Fruit fly (Drosophila melanogaster): ENCODE results near the gene Cf2.

Gene Cf2

dm6 chr2L:4847191-4847853, 35.6 kb downstream of the Cf2 start, which contains the start of the genes mxt and CG11927 (continued):
- TF ChIP-seq CG30431 (GFP tag; optimal IDR thresholded peaks at IDR 0.05) = peak; percentile 20
- peak; percentile 33 for TF ChIP-seq Dip3 (GFP tag; optimal IDR thresholded peaks at IDR 0.05)
- TF ChIP-seq tx (GFP tag; optimal IDR thresholded peaks at IDR 0.05) = peak; percentile 43
- no peak for TF ChIP-seq ab (GFP tag; optimal IDR thresholded peaks at IDR 0.05)
- TF ChIP-seq CG13775 (GFP tag; optimal IDR thresholded peaks at IDR 0.05) = peak; percentile 59
- no peak for TF ChIP-seq Bdp1 (GFP tag; optimal IDR thresholded peaks at IDR 0.05)
- no peak for TF ChIP-seq CHES-1-like (GFP tag; optimal IDR thresholded peaks at IDR 0.05)
- TF ChIP-seq corto (GFP tag; optimal IDR thresholded peaks at IDR 0.05) = no peak
- peak; percentile 8 for TF ChIP-seq CG8944 (GFP tag; optimal IDR thresholded peaks at IDR 0.05)
- no peak for TF ChIP-seq CG3407 (GFP tag; optimal IDR thresholded peaks at IDR 0.05)
- TF ChIP-seq sens (GFP tag) = peak; percentile 90
- no peak for TF ChIP-seq ap (GFP tag; IDR thresholded peaks at IDR 0.05)
- TF ChIP-seq Hmr (GFP tag; optimal IDR thresholded peaks at IDR 0.05) = no peak
- TF ChIP-seq CG7963 (GFP tag; IDR thresholded peaks at IDR 0.05; ENCODE audit: partially characterized antibody) = peak; percentile 77
- no peak for TF ChIP-seq crc (GFP tag; optimal IDR thresholded peaks at IDR 0.05)
- no peak for TF ChIP-seq Lpt (GFP tag; optimal IDR thresholded peaks at IDR 0.05)
- 0 out of 3 replicates have a peak, but pooled peaks have one; percentile 42 for TF ChIP-seq CG7357 (GFP tag; IDR thresholded peaks at IDR 0.05)
- peak; percentile 38 for TF ChIP-seq bab2 (GFP tag; optimal IDR thresholded peaks at IDR 0.05)
- peak; percentile 43 for TF ChIP-seq CG4617 (GFP tag; optimal IDR thresholded peaks at IDR 0.05; ENCODE audit: borderline replicate concordance)
- TF ChIP-seq CG4404 (GFP tag; IDR thresholded peaks at IDR 0.05) = 0 out of 2 replicates have a peak, but pooled peaks have one; percentile 9
- TF ChIP-seq lola (GFP tag; optimal IDR thresholded peaks at IDR 0.05) = peak in 1 of 3 experiments; percentile 35
- no peak for TF ChIP-seq bigmax (GFP tag; optimal IDR thresholded peaks at IDR 0.05)
- no peak for TF ChIP-seq Nf-YB (GFP tag; optimal IDR thresholded peaks at IDR 0.05)
- TF ChIP-seq shn (GFP tag; optimal IDR thresholded peaks at IDR 0.05) = peak; percentile 49
- no peak for TF ChIP-seq CG12769 (tag; optimal IDR thresholded peaks at IDR 0.05)
- TF ChIP-seq CG1792 (GFP tag; optimal IDR thresholded peaks at IDR 0.05) = peak; percentile 15
- TF ChIP-seq Rx (GFP tag; IDR thresholded peaks at IDR 0.05) = 0 out of 2 replicates have a peak, but pooled peaks have one; percentile 13
- TF ChIP-seq Eip74EF (GFP tag; optimal IDR thresholded peaks at IDR 0.05) = no peak
- peak; percentile 37 for TF ChIP-seq CG2712 (tag; optimal IDR thresholded peaks at IDR 0.05)
- 0 out of 3 replicates have a peak, but pooled peaks have one; percentile 15 for TF ChIP-seq otp (GFP tag; IDR thresholded peaks at IDR 0.05)
- TF ChIP-seq CG6272 (GFP tag; IDR thresholded peaks at IDR 0.05) = peak; percentile 55; the same call in 1 of the 2 replicates
- TF ChIP-seq Ets65A (GFP tag) = peak; percentile 13
- TF ChIP-seq Xbp1 (GFP tag; optimal IDR thresholded peaks at IDR 0.05) = peak; percentile 66
- peak; percentile 8 for TF ChIP-seq CG4328 (GFP tag; optimal IDR thresholded peaks at IDR 0.05)
- 0 out of 3 replicates have a peak, but pooled peaks have one; percentile 26 for TF ChIP-seq dysf (GFP tag; IDR thresholded peaks at IDR 0.05)
- TF ChIP-seq jigr1 (GFP tag; IDR thresholded peaks at IDR 0.05) = no peak
- peak; percentile 22 for TF ChIP-seq B-H2 (GFP tag; optimal IDR thresholded peaks at IDR 0.05)
- TF ChIP-seq CG1832 (GFP tag; optimal IDR thresholded peaks at IDR 0.05) = no peak
- TF ChIP-seq Mes4 (GFP tag; optimal IDR thresholded peaks at IDR 0.05) = no peak
- TF ChIP-seq Atf3 (GFP tag; optimal IDR thresholded peaks at IDR 0.05) = peak; percentile 12
- TF ChIP-seq CG2116 (GFP tag; optimal IDR thresholded peaks at IDR 0.05) = peak; percentile 53
- no peak for TF ChIP-seq ro (GFP tag; IDR thresholded peaks at IDR 0.05)
- TF ChIP-seq unpg (GFP tag; optimal IDR thresholded peaks at IDR 0.05) = no peak
- peak; percentile 38 for TF ChIP-seq CG18619 (GFP tag; optimal IDR thresholded peaks at IDR 0.05)
- TF ChIP-seq chm (GFP tag; IDR thresholded peaks at IDR 0.05) = no peak; the same call in 1 of the 2 replicates
- 0 out of 2 replicates have a peak, but pooled peaks have one; percentile 45 for TF ChIP-seq CG14014 (GFP tag; IDR thresholded peaks at IDR 0.05)
- no peak for TF ChIP-seq nau (GFP tag; optimal IDR thresholded peaks at IDR 0.05)
- no peak for TF ChIP-seq CG17568 (GFP tag; optimal IDR thresholded peaks at IDR 0.05)
- peak; percentile 49 for TF ChIP-seq sug (tag; optimal IDR thresholded peaks at IDR 0.05)
